Worm (Caenorhabditis elegans): Measurements from ENCODE around the gene F54H12.5.

DNA sequence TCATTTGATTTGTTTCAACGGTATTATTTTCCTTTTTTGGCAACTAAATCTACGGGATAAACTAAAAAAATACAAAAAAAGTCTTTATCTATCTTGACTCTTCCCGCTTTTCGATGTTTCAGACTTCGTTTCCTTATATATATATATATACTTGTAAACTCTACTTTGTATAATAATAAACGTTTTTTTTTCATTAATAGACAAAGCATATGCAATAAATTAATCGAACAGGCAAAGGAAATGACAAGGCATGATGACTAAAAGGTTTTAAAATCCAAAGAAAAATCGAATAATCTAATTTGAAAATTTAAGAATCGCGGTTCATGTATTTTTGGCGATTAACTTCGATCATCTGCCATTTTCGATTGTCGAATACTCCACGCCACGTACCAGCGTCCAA is 41.6 kb upstream of the F54H12.5 start:
- no peak for TF ChIP-seq lsy-2 (tag; optimal IDR thresholded peaks at IDR 0.05)
- TF ChIP-seq nhr-77 (tag; optimal IDR thresholded peaks at IDR 0.05) = no peak
- TF ChIP-seq unc-62 (GFP tag; optimal IDR thresholded peaks at IDR 0.05) = no peak
- TF ChIP-seq nhr-11 (tag; optimal IDR thresholded peaks at IDR 0.05) = no peak
- TF ChIP-seq ceh-82 (tag; optimal IDR thresholded peaks at IDR 0.05) = no peak
- no peak for TF ChIP-seq nhr-23 (tag; optimal IDR thresholded peaks at IDR 0.05)
- TF ChIP-seq aly-2 (tag; optimal IDR thresholded peaks at IDR 0.05) = no peak
- TF ChIP-seq F13H6.1 (tag; optimal IDR thresholded peaks at IDR 0.05) = no peak
- no peak for TF ChIP-seq mab-5 (tag; optimal IDR thresholded peaks at IDR 0.05)
- TF ChIP-seq sem-4 (tag; optimal IDR thresholded peaks at IDR 0.05) = no peak
- TF ChIP-seq alr-1 (tag; optimal IDR thresholded peaks at IDR 0.05) = no peak

Measured in whole organism, L2 larva.